Fruit fly (Drosophila melanogaster): ENCODE data around the gene Tsp96F.
A peak's percentile ranks its signal among the peaks of the same experiment; 100 is the strongest.

Gene Tsp96F

dm6 chr3R:25883877-25884276, 2.6 kb upstream of the Tsp96F start:
- TF ChIP-seq CG8478 (optimal IDR thresholded peaks at IDR 0.05), result no peak
- peak in 1 of 2 experiments; percentile 90 for TF ChIP-seq EcR (GFP tag; optimal IDR thresholded peaks at IDR 0.05)

- TF ChIP-seq pan (optimal IDR thresholded peaks at IDR 0.05) (no peak), Dll (optimal IDR thresholded peaks at IDR 0.05) (no peak), psq (optimal IDR thresholded peaks at IDR 0.05) (no peak), usp (GFP tag; optimal IDR thresholded peaks at IDR 0.05) (no peak), EcR (GFP tag; optimal IDR thresholded peaks at IDR 0.05) (no peak), CG8478 (optimal IDR thresholded peaks at IDR 0.05) (no peak)
Observed at dm6 chr3R:25882606-25883266, 1.5 kb upstream of the Tsp96F start.

- TF ChIP-seq CG8478 (optimal IDR thresholded peaks at IDR 0.05), result no peak
- no peak for TF ChIP-seq usp (GFP tag; optimal IDR thresholded peaks at IDR 0.05)
- TF ChIP-seq pan (optimal IDR thresholded peaks at IDR 0.05), result no peak
- TF ChIP-seq psq (optimal IDR thresholded peaks at IDR 0.05), result no peak
Observed at dm6 chr3R:25881915-25882314, 688 bp upstream of the Tsp96F start, which contains the start of gene SppL. TSS of gene SppL (plus strand) at chr3R:25881984.

- TF ChIP-seq Dll (optimal IDR thresholded peaks at IDR 0.05) (no peak), EcR (GFP tag; optimal IDR thresholded peaks at IDR 0.05) (no peak), usp (GFP tag; optimal IDR thresholded peaks at IDR 0.05) (no peak), psq (optimal IDR thresholded peaks at IDR 0.05) (no peak), pan (optimal IDR thresholded peaks at IDR 0.05) (no peak), CG8478 (optimal IDR thresholded peaks at IDR 0.05) (no peak)
Observed at dm6 chr3R:25880198-25880970, 843 bp downstream of the Tsp96F start.

dm6 chr3R:25879324-25879766, 1.9 kb downstream of the Tsp96F start:
- TF ChIP-seq usp (GFP tag; optimal IDR thresholded peaks at IDR 0.05), result no peak
- no peak for TF ChIP-seq pan (optimal IDR thresholded peaks at IDR 0.05)
- no peak for TF ChIP-seq CG8478 (optimal IDR thresholded peaks at IDR 0.05)
- no peak for TF ChIP-seq EcR (GFP tag; optimal IDR thresholded peaks at IDR 0.05)
- no peak for TF ChIP-seq psq (optimal IDR thresholded peaks at IDR 0.05)
- no peak for TF ChIP-seq Dll (optimal IDR thresholded peaks at IDR 0.05)

- no peak for TF ChIP-seq psq (optimal IDR thresholded peaks at IDR 0.05)
- peak in 1 of 2 experiments; percentile 2 for TF ChIP-seq EcR (GFP tag; optimal IDR thresholded peaks at IDR 0.05)
Observed at dm6 chr3R:25877064-25877463, 4.2 kb downstream of the Tsp96F start.

dm6 chr3R:25876639-25877038, 4.6 kb downstream of the Tsp96F start:
- TF ChIP-seq EcR (GFP tag; optimal IDR thresholded peaks at IDR 0.05) (no peak), Dll (optimal IDR thresholded peaks at IDR 0.05) (no peak)

- no peak for TF ChIP-seq EcR (GFP tag; optimal IDR thresholded peaks at IDR 0.05)
- no peak for TF ChIP-seq usp (GFP tag; optimal IDR thresholded peaks at IDR 0.05)
- TF ChIP-seq Dll (optimal IDR thresholded peaks at IDR 0.05), result no peak
- no peak for TF ChIP-seq psq (optimal IDR thresholded peaks at IDR 0.05)
- no peak for TF ChIP-seq CG8478 (optimal IDR thresholded peaks at IDR 0.05)
- TF ChIP-seq pan (optimal IDR thresholded peaks at IDR 0.05), result no peak
Observed at dm6 chr3R:25870389-25870788, 10.8 kb downstream of the Tsp96F start.

dm6 chr3R:25855594-25856305, 25.5 kb downstream of the Tsp96F start, which contains the start of gene CG5890:
TSS of gene CG5890 (plus strand) at chr3R:25856154.
- TF ChIP-seq usp (GFP tag; optimal IDR thresholded peaks at IDR 0.05), result no peak
- TF ChIP-seq CG8478 (optimal IDR thresholded peaks at IDR 0.05), result no peak

dm6 chr3R:25854825-25855224, 26.4 kb downstream of the Tsp96F start:
- TF ChIP-seq pan (optimal IDR thresholded peaks at IDR 0.05) (no peak), CG8478 (optimal IDR thresholded peaks at IDR 0.05) (no peak), psq (optimal IDR thresholded peaks at IDR 0.05) (no peak), Dll (optimal IDR thresholded peaks at IDR 0.05) (no peak), usp (GFP tag; optimal IDR thresholded peaks at IDR 0.05) (no peak), EcR (GFP tag; optimal IDR thresholded peaks at IDR 0.05) (no peak)

- TF ChIP-seq CG8478 (optimal IDR thresholded peaks at IDR 0.05) (no peak), Dll (optimal IDR thresholded peaks at IDR 0.05) (no peak), usp (GFP tag; optimal IDR thresholded peaks at IDR 0.05) (no peak)
Observed at dm6 chr3R:25851224-25851682, 30.0 kb downstream of the Tsp96F start, which contains the start of the genes CG14545 and CG5886. TSS of gene CG14545 (minus strand) at chr3R:25851291. TSS of gene CG5886 (plus strand) at chr3R:25851632.

- no peak for TF ChIP-seq Dll (optimal IDR thresholded peaks at IDR 0.05)
- no peak for TF ChIP-seq CG8478 (optimal IDR thresholded peaks at IDR 0.05)
- TF ChIP-seq usp (GFP tag; optimal IDR thresholded peaks at IDR 0.05), result no peak
- TF ChIP-seq pan (optimal IDR thresholded peaks at IDR 0.05), result no peak
- no peak for TF ChIP-seq EcR (GFP tag; optimal IDR thresholded peaks at IDR 0.05)
- no peak for TF ChIP-seq psq (optimal IDR thresholded peaks at IDR 0.05)
Observed at dm6 chr3R:25831799-25832280, 49.4 kb downstream of the Tsp96F start, which contains the start of the genes Mst57Da and alpha4GT2. TSS of gene Mst57Da (minus strand) at chr3R:25831899. TSS of gene alpha4GT2 (plus strand) at chr3R:25832230.

Measured in whole organism.